Fruit fly (Drosophila melanogaster) S2 (cell line): ENCODE data around the gene Drak.

ENCODE experiments used
- CG8478 ChIP-seq: fragments of >200 bp; optimal IDR thresholded peaks from 2 replicates; lab custom pipeline; 2018
- CTCF ChIP-seq, 2 experiments: fragments of >200 bp; optimal IDR thresholded peaks; 2 replicates each; lab custom pipeline; 2018

Gene Drak

DNA sequence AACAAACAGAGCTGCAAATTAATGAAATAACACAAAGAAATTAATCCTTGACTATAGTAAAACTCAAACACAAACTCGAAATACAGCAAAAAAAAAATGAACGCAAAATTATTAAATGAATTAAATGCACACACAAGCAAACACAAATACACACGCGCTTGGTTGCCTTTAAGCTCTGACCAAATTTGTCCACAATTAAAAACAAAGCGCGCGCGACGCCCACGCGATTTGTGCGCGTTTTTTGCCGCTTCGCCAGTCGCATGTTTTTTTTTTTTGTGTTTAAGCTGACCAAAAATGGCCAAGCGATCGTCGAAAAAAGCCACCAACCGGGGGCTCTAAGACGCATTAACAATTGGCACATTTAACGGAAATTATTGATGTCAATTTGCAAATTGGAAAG is 50.4 kb downstream of the Drak start:
- TF ChIP-seq CTCF (optimal IDR thresholded peaks at IDR 0.05; lab: Kevin White, UChicago) (no peak), CG8478 (lab: Kevin White, UChicago) (no peak)

DNA sequence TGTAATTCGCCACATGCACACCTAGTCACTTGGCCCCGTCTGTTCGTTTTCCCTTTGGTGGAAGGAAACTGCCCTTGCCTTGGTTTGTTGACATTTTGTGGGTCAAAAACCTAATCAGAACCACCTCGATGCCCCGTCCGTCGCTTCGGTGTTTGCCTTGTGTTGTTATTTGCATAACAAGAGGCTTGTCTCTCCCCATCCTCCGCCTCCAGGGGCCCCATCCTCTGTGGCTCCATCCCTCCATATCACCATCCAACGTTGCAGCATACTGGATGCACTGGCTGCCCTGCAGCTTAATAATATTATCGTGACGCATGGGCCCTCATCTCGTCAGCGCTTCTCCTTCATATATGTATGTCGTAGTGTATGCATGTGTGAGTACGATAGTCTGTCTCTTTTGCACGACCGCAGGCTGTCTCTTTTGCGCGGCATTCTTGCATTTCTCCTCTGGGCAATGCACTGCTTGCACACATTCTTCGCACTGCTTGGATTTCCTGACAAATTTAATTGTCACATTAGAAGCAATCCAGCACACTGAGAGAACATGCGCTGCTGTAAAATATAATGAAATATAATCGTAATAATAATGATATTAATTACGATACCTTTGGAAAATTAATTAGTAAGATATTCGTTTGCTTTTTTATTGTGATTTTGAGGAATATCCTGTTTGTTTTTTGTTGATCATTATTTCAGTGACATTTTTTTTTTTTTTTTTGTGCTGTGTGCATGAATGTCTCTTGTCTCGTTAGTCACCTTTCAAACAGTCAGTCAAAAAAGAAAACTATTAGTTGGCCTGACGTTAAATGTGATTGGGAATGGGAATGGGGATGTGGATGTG is 51.4 kb downstream of the Drak start:
- no peak for TF ChIP-seq CG8478 (lab: Kevin White, UChicago)
- no peak for TF ChIP-seq CTCF (optimal IDR thresholded peaks at IDR 0.05; lab: Kevin White, UChicago)

DNA sequence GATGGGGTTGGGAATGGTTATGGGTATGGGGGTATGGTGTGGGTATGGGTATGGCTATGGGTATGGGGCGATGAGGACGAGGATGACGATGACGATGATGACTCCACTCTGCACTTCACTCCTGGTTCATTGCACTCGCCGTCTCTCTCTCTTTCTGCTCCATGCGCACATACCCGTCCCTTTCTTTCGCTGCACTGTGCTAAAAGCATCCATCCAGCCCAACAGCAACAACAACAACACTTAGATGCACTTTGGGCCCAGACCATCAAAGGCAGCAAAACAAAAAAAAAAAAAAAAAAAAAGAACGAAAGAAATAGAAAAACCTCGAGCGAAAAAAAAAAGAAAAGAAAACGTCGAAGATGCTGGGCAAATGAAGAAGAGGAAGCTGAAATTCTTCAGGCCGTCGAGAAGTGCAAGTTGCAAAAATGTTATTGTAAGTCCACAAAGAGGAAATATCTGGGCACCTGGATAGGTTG is 52.1 kb downstream of the Drak start:
- TF ChIP-seq CTCF (optimal IDR thresholded peaks at IDR 0.05; lab: Kevin White, UChicago) (no peak), CG8478 (lab: Kevin White, UChicago) (no peak)

DNA sequence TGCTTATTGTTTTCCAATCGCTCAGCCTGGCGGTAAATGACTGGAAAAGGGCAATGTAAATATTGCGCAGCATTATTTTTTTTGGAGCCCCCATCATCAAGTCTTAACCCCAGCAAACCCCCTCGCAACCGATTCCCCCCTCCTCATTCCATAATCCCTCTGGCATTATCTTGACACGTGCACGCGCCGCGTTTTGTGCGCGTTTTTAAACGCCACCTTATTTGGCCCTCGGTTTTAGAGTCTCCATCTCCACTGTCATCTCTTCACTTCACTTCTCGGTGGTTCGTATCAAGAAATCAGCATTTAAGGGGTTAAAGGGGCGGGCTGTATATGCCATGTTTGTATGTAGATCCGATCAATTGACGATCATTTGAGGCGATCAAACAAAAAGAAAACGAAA is 54.0 kb downstream of the Drak start:
- TF ChIP-seq CTCF (optimal IDR thresholded peaks at IDR 0.05; lab: Kevin White, UChicago) (no peak), CG8478 (lab: Kevin White, UChicago) (no peak)

DNA sequence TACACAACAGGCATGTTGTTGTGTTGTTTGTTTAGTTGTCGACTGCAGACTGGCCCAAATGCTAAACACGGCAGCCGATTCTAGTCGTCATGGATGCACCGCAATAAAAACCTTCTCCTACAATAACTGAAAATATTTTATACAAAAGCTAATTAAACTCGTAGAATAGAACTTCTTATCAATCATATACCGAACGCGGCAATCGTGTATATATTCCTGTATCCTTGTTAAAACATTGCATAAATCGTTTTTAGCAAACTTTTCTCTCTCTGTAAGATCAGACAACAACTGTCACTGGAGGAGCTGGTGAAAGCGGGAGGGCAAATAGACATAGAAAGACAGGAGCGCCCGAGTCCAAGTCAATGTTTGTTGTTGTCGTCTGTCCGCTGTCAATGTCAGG is 55.8 kb downstream of the Drak start:
- no peak for TF ChIP-seq CG8478 (lab: Kevin White, UChicago)
- no peak for TF ChIP-seq CTCF (optimal IDR thresholded peaks at IDR 0.05; lab: Kevin White, UChicago)

DNA sequence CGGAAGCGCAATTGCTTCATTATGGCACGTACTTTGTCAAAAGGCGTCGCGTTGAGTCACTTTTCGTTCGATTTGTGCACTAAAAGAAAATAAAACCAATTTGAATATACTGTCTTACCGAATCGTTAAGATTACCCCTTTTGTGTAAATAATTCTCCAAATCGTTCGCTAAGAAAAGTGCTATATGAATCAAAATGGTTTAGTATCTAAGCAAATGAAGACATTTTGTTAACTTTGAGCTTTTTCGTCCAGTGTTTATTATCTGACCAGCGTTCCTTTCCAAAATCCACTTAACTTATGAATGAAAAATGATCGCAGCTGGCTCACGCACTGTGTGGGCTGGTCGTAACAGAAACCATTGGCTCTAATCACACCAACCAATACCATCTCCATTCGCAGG is 57.1 kb downstream of the Drak start:
- TF ChIP-seq CG8478 (lab: Kevin White, UChicago) (no peak), CTCF (optimal IDR thresholded peaks at IDR 0.05; lab: Kevin White, UChicago) (no peak)

DNA sequence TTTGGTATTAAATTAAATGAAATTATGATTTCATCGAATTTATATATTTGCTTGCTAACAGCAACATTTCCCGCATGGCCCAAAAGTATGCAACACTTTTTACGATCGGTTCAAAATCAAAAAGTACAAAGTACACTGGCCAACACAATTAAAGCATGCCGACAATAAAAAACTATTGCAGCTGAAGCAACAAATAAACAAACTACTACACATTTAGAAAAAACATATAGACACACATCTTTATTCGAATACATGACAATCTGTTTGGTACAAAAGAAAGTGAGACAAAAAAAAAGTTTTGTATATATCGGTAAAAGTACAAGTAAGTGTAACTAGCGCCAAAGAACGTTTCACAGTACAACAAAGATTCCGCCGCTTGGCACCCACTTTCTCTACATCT is 62.1 kb downstream of the Drak start:
- TF ChIP-seq CTCF (optimal IDR thresholded peaks at IDR 0.05; lab: Kevin White, UChicago): no peak
- TF ChIP-seq CG8478 (lab: Kevin White, UChicago): no peak

DNA sequence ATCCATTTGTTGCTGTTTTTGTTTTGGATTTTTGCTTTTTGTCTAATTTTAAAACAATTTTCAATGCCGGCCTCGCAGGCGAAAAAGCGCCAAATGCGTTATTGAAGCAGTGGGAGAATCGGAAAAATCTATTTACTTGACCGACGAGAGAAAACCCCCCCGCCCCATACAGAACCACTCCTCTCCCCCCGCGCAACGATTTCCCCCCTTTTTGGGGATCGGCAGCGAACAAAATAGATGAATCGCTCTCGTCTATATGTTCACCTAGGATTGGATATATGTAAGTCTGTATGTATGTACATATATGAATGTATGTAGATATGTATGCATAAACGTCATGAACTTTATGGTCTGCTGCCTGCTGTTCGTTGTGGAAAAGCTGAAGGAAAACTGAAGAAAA is 63.8 kb downstream of the Drak start:
- TF ChIP-seq CTCF (optimal IDR thresholded peaks at IDR 0.05; lab: Kevin White, UChicago) (no peak), CG8478 (lab: Kevin White, UChicago) (no peak)

DNA sequence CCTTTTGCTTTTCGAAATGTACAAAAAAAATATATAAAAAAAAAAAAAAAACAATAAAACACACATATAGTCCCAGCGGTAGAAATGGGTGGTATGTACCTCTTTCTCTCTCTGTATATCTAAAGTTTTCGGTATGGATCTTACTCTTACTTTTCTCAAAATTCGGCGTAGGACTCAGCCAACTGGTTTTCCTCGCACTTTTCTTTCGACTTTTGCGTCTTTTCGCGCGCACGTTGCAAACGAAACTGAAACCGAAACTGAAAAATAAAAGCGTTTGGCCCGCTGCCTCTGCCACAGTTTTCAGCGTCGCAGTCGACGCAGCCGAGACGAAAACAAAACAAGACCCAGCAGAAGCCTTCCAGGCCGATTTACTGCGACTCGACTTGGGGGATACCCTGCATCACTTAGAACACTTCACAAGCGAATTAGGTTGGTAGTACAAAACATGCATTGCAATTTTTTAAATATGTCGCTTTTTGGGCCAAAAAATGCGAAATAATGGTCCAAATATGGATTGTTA is 65.5 kb downstream of the Drak start, which contains the start of gene CG1572:
CG1572 (minus strand) TSS at position 266 of the 520 bp plus-strand sequence.
- TF ChIP-seq CG8478 (lab: Kevin White, UChicago): no peak
- TF ChIP-seq CTCF (optimal IDR thresholded peaks at IDR 0.05; lab: Kevin White, UChicago): no peak

DNA sequence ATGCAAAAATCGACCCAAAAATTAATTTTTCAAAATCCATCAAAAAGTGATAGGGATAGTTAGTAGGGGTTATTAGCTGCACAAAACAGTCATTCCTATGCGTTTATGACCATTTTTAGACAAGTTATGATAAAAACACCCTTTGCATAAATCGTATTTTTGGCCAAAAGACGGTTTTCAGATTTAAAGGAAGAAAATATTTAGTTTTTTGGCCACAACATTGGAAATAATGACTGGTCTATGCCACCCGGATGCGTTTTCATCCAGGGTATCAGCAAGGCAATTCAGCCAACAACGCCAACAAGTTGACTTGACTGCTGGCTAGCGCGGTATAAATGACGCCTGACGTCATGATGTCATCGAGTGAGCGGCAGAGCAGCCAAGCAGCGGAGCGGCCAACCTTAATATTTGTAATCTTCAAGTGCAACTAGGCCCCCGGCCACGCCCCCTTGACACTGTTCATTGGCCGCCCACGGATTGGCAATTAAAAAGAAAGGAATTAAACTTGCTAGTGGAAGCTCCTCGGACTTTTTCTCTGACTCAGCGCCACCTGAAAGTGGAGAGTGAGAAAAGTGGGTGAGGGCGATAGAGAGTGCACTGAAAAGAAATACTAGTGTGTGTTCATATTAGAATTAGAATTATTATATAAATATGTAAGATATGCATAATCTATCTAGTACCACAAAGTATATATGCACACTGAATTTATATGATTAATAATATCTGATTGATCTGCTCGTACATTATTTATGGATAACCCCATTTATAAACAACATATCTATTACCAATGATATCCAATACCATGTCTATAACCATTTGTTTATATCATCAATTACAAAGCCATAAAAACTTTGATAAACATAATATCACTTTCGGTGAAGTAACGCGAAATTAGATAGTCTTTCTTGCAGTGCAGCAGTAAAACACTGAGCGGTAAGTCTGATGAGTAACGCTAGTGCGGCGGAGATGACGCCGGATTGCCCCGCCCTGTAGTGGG is 67.1 kb downstream of the Drak start:
- TF ChIP-seq CG8478 (lab: Kevin White, UChicago) (no peak), CTCF (optimal IDR thresholded peaks at IDR 0.05; lab: Kevin White, UChicago) (no peak)

DNA sequence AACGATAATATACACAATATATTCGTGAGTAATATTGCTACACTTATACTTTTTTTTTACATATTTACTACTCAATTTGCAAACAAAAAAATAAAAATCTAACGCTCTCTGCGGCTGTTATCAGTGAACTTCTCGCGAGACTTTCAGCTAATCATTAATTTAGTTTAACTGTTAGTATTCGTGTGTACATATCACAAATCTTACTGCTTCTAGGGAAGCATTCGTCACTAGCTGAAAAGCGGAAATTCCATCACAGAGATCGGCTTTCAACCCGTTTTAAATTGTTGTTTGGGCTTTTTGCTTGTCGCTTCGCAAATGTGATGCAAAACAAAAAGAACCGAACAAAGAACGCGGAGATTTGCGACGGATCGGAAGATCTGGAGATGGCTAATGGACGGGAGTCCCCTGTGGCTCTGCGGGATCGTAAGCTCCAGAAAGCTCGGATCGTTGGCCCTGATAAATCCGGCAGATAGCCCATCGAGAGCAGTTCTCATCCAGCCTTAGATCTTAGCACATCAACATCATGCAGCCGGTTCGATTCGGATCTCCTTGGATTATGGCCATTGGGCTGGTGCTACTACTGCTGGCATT is 68.6 kb downstream of the Drak start, which contains the start of gene PGRP-SA:
PGRP-SA (plus strand) TSS at position 194 of the 591 bp plus-strand sequence.
- no peak for TF ChIP-seq CTCF (optimal IDR thresholded peaks at IDR 0.05; lab: Kevin White, UChicago)

DNA sequence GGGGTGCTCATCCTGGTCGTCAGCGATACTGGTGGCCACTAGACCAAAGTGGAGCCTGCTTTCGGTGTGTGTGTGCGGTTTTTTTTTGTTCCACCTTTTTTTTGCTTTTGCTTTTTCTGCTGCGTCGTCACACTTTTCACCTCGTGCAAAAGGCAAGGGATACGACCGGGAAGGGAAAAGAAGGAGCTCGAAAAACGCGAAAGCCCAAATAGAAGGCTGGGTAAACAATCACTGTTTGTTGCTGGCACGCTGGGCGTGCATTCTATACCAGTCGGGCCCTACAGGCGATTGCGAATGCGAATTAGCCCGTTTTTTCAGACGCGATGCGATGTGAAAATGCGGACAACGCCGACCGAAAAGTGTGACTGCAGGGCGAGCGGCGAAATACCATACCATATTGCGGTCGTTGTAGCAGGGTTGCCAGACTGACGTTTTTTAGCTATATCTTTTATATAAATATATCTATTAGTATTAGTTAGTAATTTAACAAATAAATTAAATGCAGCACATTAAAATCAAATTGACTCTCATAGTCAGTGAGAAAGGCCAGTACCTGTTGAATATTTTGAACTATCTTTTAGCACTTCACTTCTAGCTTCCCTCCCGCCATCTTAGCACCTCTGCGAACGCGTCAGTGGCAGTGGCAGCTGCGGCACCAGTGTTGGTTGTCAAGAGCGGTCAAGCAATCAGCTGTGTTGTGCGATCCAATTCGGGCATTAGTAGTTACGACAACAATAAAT is 77.2 kb downstream of the Drak start, which contains the start of the genes Polr2A and CG11699:
Polr2A (minus strand) TSS at position 371 of the 740 bp plus-strand sequence.
CG11699 (plus strand) TSS at position 666 of the 740 bp plus-strand sequence.
- TF ChIP-seq CG8478 (lab: Kevin White, UChicago): no peak
- no peak for TF ChIP-seq CTCF (optimal IDR thresholded peaks at IDR 0.05; lab: Kevin White, UChicago)

DNA sequence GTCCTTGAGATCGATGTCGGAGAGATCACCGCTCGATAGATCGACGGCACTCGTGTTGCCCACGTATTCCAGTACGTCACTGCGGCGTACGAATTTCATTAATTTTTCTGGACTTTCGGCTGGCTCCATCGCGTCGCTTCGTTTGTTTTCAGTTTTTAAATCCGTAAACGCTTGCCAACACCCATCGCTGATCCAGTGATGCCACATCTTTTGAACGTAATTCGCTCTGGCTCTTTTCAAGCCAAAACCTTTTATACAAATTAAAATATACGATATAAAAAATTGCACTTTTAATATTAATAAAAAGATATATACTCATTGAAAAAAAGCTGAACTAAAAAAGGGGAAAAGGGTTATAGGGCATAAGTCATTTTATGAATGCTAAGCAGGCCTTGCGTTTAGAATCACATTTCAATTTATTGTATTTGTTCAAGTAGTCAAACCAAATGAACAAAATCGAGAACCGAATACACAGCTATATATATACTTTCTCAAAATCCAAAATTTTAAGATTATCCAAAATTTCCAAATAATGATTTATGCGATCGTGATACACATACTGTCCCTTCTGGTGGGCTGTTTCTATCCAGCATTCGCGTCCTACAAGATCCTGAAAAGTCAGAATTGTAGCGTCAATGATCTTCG is 79.5 kb downstream of the Drak start, which contains the start of the genes Kmn1 and Reepl1:
Kmn1 (minus strand) TSS at position 173 of the 645 bp plus-strand sequence.
Reepl1 (plus strand) TSS at position 438 of the 645 bp plus-strand sequence.
- TF ChIP-seq CTCF (optimal IDR thresholded peaks at IDR 0.05; lab: Kevin White, UChicago) (no peak), CG8478 (lab: Kevin White, UChicago) (no peak)
